Fruit fly (Drosophila melanogaster) whole organism, embryonic: ENCODE measurements around the gene ecd.

ENCODE experiments used
- B-H1 ChIP-seq: fragments of 200-800 bp; sonication (Bioruptor generic); IDR thresholded peaks from 3 replicates; pipeline ENCODE4 v1.3.6; 2022; ENCODE audit warnings: missing biosample characterization, missing genetic modification characterization
- CG10543 ChIP-seq: fragments of 200-800 bp; sonication (Bioruptor generic); optimal IDR thresholded peaks from 3 replicates; lab custom pipeline; 2017; ENCODE audit warnings: missing biosample characterization, mild to moderate bottlenecking, missing genetic modification characterization, moderate library complexity
- CG10565 ChIP-seq: fragments of 200-800 bp; sonication (Bioruptor generic); optimal IDR thresholded peaks from 3 replicates; lab custom pipeline; 2016; ENCODE audit warnings: missing biosample characterization, mild to moderate bottlenecking, missing genetic modification characterization
- CG13894 ChIP-seq: fragments of 200-800 bp; sonication (Bioruptor generic); optimal IDR thresholded peaks from 3 replicates; lab custom pipeline; 2018; ENCODE audit warnings: missing biosample characterization, mild to moderate bottlenecking, missing genetic modification characterization, moderate library complexity
- CG14050 ChIP-seq: fragments of 200-800 bp; sonication (Bioruptor generic); IDR thresholded peaks from 3 replicates; pipeline ENCODE4 v1.3.6; 2022; ENCODE audit warnings: missing biosample characterization, missing genetic modification characterization
- CG14710 ChIP-seq: fragments of 200-800 bp; sonication (Bioruptor generic); optimal IDR thresholded peaks from 3 replicates; lab custom pipeline; 2019; ENCODE audit warnings: missing biosample characterization, mild to moderate bottlenecking, missing genetic modification characterization, moderate library complexity
- CG14860 ChIP-seq: fragments of 200-800 bp; sonication (Bioruptor generic); IDR thresholded peaks from 3 replicates; pipeline ENCODE4 v1.3.6; 2022; ENCODE audit warnings: missing biosample characterization, missing genetic modification characterization; ENCODE audit not compliant: partially characterized antibody
- CG1647 ChIP-seq: fragments of 200-800 bp; sonication (Bioruptor generic); optimal IDR thresholded peaks from 3 replicates; lab custom pipeline; 2016; ENCODE audit warnings: missing biosample characterization, missing genetic modification characterization
- CG17359 ChIP-seq: fragments of 200-800 bp; sonication (Bioruptor generic); optimal IDR thresholded peaks from 3 replicates; lab custom pipeline; 2018; ENCODE audit warnings: missing biosample characterization, mild to moderate bottlenecking, missing genetic modification characterization, moderate library complexity
- CG17612 ChIP-seq: fragments of 200-800 bp; sonication (Bioruptor generic); IDR thresholded peaks from 2 replicates; pipeline ENCODE4 v1.3.6; 2022; ENCODE audit warnings: missing biosample characterization, missing genetic modification characterization
- CG18011 ChIP-seq: fragments of 200-800 bp; sonication (Bioruptor generic); optimal IDR thresholded peaks from 2 replicates; lab custom pipeline; 2017; ENCODE audit warnings: missing biosample characterization, missing genetic modification characterization, mild to moderate bottlenecking, moderate library complexity, missing genotype
- CG6854 ChIP-seq: fragments of 200-800 bp; sonication (Bioruptor generic); optimal IDR thresholded peaks from 3 replicates; lab custom pipeline; 2017; ENCODE audit warnings: missing biosample characterization, mild to moderate bottlenecking, missing genetic modification characterization
- CG7357 ChIP-seq: fragments of 200-800 bp; sonication (Bioruptor generic); IDR thresholded peaks from 3 replicates; pipeline ENCODE4 v1.3.6; 2022; ENCODE audit warnings: missing biosample characterization, missing genetic modification characterization
- CG7372 ChIP-seq: fragments of 200-800 bp; sonication (Bioruptor generic); IDR thresholded peaks from 2 replicates; pipeline ENCODE4 v1.3.6; 2022; ENCODE audit warnings: missing biosample characterization, missing genetic modification characterization
- CG7745 ChIP-seq: fragments of 200-800 bp; sonication (Bioruptor generic); optimal IDR thresholded peaks from 2 replicates; lab custom pipeline; 2018; ENCODE audit warnings: missing biosample characterization, mild to moderate bottlenecking, missing genetic modification characterization, moderate library complexity
- CG8290 ChIP-seq, 3 experiments: fragments of 200-800 bp; sonication (Bioruptor generic); optimal IDR thresholded peaks; 2 replicates each; lab custom pipeline; 2016 to 2019; ENCODE audit warnings: missing biosample characterization in 3 of 3, missing genetic modification characterization in 3 of 3, mild to moderate bottlenecking in 2 of 3, moderate library complexity in 1 of 3
- CG8478 ChIP-seq: fragments of >200 bp; optimal IDR thresholded peaks from 2 replicates; lab custom pipeline; 2018
- CG9727 ChIP-seq: fragments of 200-800 bp; sonication (Bioruptor generic); optimal IDR thresholded peaks from 3 replicates; lab custom pipeline; 2017; ENCODE audit warnings: missing biosample characterization, mild to moderate bottlenecking, missing genetic modification characterization
- D19B ChIP-seq: fragments of 200-800 bp; sonication (Bioruptor generic); optimal IDR thresholded peaks from 2 replicates; lab custom pipeline; 2017; ENCODE audit warnings: missing biosample characterization, mild to moderate bottlenecking, missing genetic modification characterization
- Dbx ChIP-seq: fragments of 200-800 bp; sonication (Bioruptor generic); IDR thresholded peaks from 3 replicates; pipeline ENCODE4 v1.3.6; 2022; ENCODE audit warnings: missing biosample characterization, missing genetic modification characterization
- Drgx ChIP-seq: fragments of 200-800 bp; sonication (Bioruptor generic); IDR thresholded peaks from 2 replicates; pipeline ENCODE4 v1.3.6; 2022; ENCODE audit warnings: missing biosample characterization, missing genetic modification characterization
- ERR ChIP-seq: fragments of 200-800 bp; sonication (Bioruptor generic); optimal IDR thresholded peaks from 2 replicates; lab custom pipeline; 2016; ENCODE audit warnings: missing biosample characterization, missing genetic modification characterization
- Gsc ChIP-seq: fragments of 200-800 bp; sonication (Bioruptor generic); IDR thresholded peaks from 2 replicates; pipeline ENCODE4 v1.3.6; 2022; ENCODE audit warnings: missing biosample characterization, missing genetic modification characterization
- Hmr ChIP-seq: fragments of 200-800 bp; sonication (Bioruptor generic); optimal IDR thresholded peaks from 3 replicates; lab custom pipeline; 2017; ENCODE audit warnings: mild to moderate bottlenecking, missing biosample characterization, missing genetic modification reagents, missing genetic modification characterization
- Hr78 ChIP-seq, 2 experiments: fragments of 200-800 bp in 1 of 2; fragments of >200 bp in 1 of 2; sonication (Bioruptor generic) in 1 of 2; optimal IDR thresholded peaks; 2 replicates each; lab custom pipeline; 2017 to 2019; ENCODE audit warnings: missing biosample characterization in 2 of 2, missing genetic modification characterization in 2 of 2, mild to moderate bottlenecking in 1 of 2, moderate library complexity in 1 of 2
- Lhr ChIP-seq: fragments of 200-800 bp; sonication (Bioruptor generic); optimal IDR thresholded peaks from 3 replicates; lab custom pipeline; 2017; ENCODE audit warnings: mild to moderate bottlenecking, missing biosample characterization, missing genetic modification reagents, missing genetic modification characterization
- MTF-1 ChIP-seq: fragments of 200-800 bp; sonication (Bioruptor generic); optimal IDR thresholded peaks from 2 replicates; lab custom pipeline; 2018; ENCODE audit warnings: missing biosample characterization, mild to moderate bottlenecking, missing genetic modification characterization, borderline replicate concordance
- Meics ChIP-seq: fragments of 200-800 bp; sonication (Bioruptor generic); optimal IDR thresholded peaks from 2 replicates; lab custom pipeline; 2017; ENCODE audit warnings: missing biosample characterization, mild to moderate bottlenecking, missing genetic modification characterization
- Myb ChIP-seq: fragments of 200-800 bp; sonication (Bioruptor generic); optimal IDR thresholded peaks from 2 replicates; lab custom pipeline; 2016; ENCODE audit warnings: missing biosample characterization, missing genetic modification characterization
- NK7.1 ChIP-seq: fragments of 200-800 bp; sonication (Bioruptor generic); optimal IDR thresholded peaks from 3 replicates; lab custom pipeline; 2016; ENCODE audit warnings: missing biosample characterization, missing genetic modification characterization
- Nf-YC ChIP-seq: fragments of 200-800 bp; optimal IDR thresholded peaks from 3 replicates; lab custom pipeline; 2019; ENCODE audit warnings: missing biosample characterization, mild to moderate bottlenecking, missing genetic modification characterization, moderate library complexity
- PHDP ChIP-seq: fragments of 200-800 bp; sonication (Bioruptor generic); optimal IDR thresholded peaks from 3 replicates; lab custom pipeline; 2018; ENCODE audit warnings: missing biosample characterization, mild to moderate bottlenecking, missing genetic modification characterization, moderate library complexity
- Poxn ChIP-seq: fragments of 200-800 bp; sonication (Bioruptor generic); IDR thresholded peaks from 2 replicates; pipeline ENCODE4 v1.3.6; 2022; ENCODE audit warnings: missing biosample characterization, missing genetic modification characterization
- Spps ChIP-seq: fragments of 200-800 bp; sonication (Bioruptor generic); optimal IDR thresholded peaks from 2 replicates; lab custom pipeline; 2018; ENCODE audit warnings: missing biosample characterization, mild to moderate bottlenecking, missing genetic modification characterization
- YL-1 ChIP-seq: fragments of 200-800 bp; sonication (Bioruptor generic); optimal IDR thresholded peaks from 3 replicates; lab custom pipeline; 2017; ENCODE audit warnings: missing biosample characterization, mild to moderate bottlenecking, missing genetic modification characterization
- croc ChIP-seq: fragments of 200-800 bp; sonication (Bioruptor generic); conservative IDR thresholded peaks from 3 replicates; pipeline ENCODE4 v1.3.6; 2022; ENCODE audit warnings: missing biosample characterization, missing genetic modification characterization
- dmrt99B ChIP-seq: fragments of 200-800 bp; sonication (Bioruptor generic); optimal IDR thresholded peaks from 2 replicates; lab custom pipeline; 2018; ENCODE audit warnings: missing biosample characterization, mild to moderate bottlenecking, missing genetic modification characterization, moderate library complexity
- en ChIP-seq: fragments of 200-800 bp; sonication (Bioruptor generic); optimal IDR thresholded peaks from 2 replicates; lab custom pipeline; 2016; ENCODE audit warnings: missing biosample characterization, missing genetic modification characterization
- fd64A ChIP-seq: fragments of 200-800 bp; sonication (Bioruptor generic); optimal IDR thresholded peaks from 3 replicates; lab custom pipeline; 2018; ENCODE audit warnings: missing biosample characterization, mild to moderate bottlenecking, missing genetic modification characterization
- hbn ChIP-seq: fragments of 200-800 bp; sonication (Bioruptor generic); IDR thresholded peaks from 2 replicates; pipeline ENCODE4 v1.3.6; 2022; ENCODE audit warnings: missing biosample characterization, missing genetic modification characterization; ENCODE audit not compliant: partially characterized antibody
- ken ChIP-seq: fragments of 200-800 bp; sonication (Bioruptor generic); IDR thresholded peaks from 3 replicates; pipeline ENCODE4 v1.3.6; 2022; ENCODE audit warnings: missing biosample characterization, missing genetic modification characterization
- nmo ChIP-seq: fragments of 200-800 bp; sonication (Bioruptor generic); optimal IDR thresholded peaks from 2 replicates; lab custom pipeline; 2018; ENCODE audit warnings: missing biosample characterization, mild to moderate bottlenecking, missing genetic modification characterization, moderate library complexity
- pros ChIP-seq: fragments of 200-800 bp; sonication (Bioruptor generic); optimal IDR thresholded peaks from 3 replicates; lab custom pipeline; 2019; ENCODE audit warnings: missing biosample characterization, mild to moderate bottlenecking, missing genetic modification characterization, moderate library complexity
- sens ChIP-seq: fragments of 200-800 bp; sonication (Bioruptor generic); peaks from one replicate; lab custom pipeline; 2016; ENCODE audit warnings: missing biosample characterization, missing genetic modification characterization
- sob ChIP-seq: fragments of 200-800 bp; sonication (Bioruptor generic); IDR thresholded peaks from 2 replicates; pipeline ENCODE4 v1.3.6; 2022; ENCODE audit warnings: missing biosample characterization, missing genetic modification characterization
- sr ChIP-seq: fragments of 200-800 bp; sonication (Bioruptor generic); IDR thresholded peaks from 3 replicates; pipeline ENCODE4 v1.3.6; 2022; ENCODE audit warnings: missing biosample characterization, missing genetic modification characterization
- tgo ChIP-seq: fragments of 200-800 bp; sonication (Bioruptor generic); IDR thresholded peaks from 3 replicates; pipeline ENCODE4 v1.3.6; 2022; ENCODE audit warnings: missing biosample characterization, missing genetic modification characterization
- twi ChIP-seq: fragments of 200-800 bp; optimal IDR thresholded peaks from 2 replicates; lab custom pipeline; 2019; ENCODE audit warnings: missing biosample characterization, mild to moderate bottlenecking, missing genetic modification characterization, moderate library complexity
- usp ChIP-seq: fragments of >200 bp; optimal IDR thresholded peaks from 2 replicates; lab custom pipeline; 2017; ENCODE audit warnings: missing biosample characterization, missing genetic modification characterization
- wor ChIP-seq: fragments of 200-800 bp; sonication (Bioruptor generic); IDR thresholded peaks from 2 replicates; pipeline ENCODE4 v1.3.6; 2022; ENCODE audit warnings: missing biosample characterization, missing genetic modification characterization

The ecd gene

DNA sequence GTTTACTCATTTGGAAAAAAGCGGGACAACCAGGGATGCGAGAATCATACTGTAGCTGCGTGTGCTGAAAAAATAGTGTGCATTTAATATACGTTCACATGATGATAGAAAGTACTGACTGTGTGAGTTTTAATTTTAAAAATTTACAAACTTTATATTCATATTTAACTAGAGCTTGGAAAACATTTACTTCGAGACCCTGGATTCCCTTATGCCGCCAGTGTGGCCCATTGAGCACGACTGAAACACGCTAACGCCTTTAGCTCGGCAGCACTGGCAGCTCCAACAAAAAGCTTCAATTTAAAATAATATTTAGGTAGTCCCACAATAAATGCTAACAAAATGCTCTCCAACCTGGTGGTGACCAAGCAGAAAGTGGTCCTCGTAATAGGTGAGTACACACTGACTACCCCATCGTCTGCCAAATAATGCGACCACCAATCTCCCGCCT is 8.2 kb downstream of the ecd start, which contains the start of the genes CG1275 and Elp5 (continued):
- TF ChIP-seq Hr78 (GFP tag; optimal IDR thresholded peaks at IDR 0.05; lab: Kevin White, UChicago): peak in 1 of 2 experiments; percentile 89
- TF ChIP-seq CG17612: peak; percentile 99
- no peak for TF ChIP-seq CG8478
- peak; percentile 94 for TF ChIP-seq ERR (GFP tag; lab: Kevin White, UChicago)
- TF ChIP-seq CG8290 (GFP tag; optimal IDR thresholded peaks at IDR 0.05; lab: Kevin White, UChicago): peak; percentile 87
- peak; percentile 82 to 98 for TF ChIP-seq CG8290 (tag; optimal IDR thresholded peaks at IDR 0.05; lab: Kevin White, UChicago)
- TF ChIP-seq nmo: peak; percentile 98
- TF ChIP-seq Poxn (GFP tag; lab: Robert Waterston, UW): peak; percentile 98
- peak; percentile 100 for TF ChIP-seq ken
- peak; percentile 98 for TF ChIP-seq PHDP
- TF ChIP-seq Nf-YC: peak; percentile 91
- no peak for TF ChIP-seq usp (GFP tag; lab: Kevin White, UChicago)
- peak; percentile 95 for TF ChIP-seq YL-1
- TF ChIP-seq Gsc (GFP tag; lab: Robert Waterston, UW): peak; percentile 97
- peak; percentile 97 for TF ChIP-seq CG9727
- TF ChIP-seq CG14860: no peak
- peak; percentile 100 for TF ChIP-seq tgo
- TF ChIP-seq CG10565 (GFP tag; lab: Kevin White, UChicago): peak; percentile 57
- TF ChIP-seq CG17359 (tag; lab: Kevin White, UChicago): peak; percentile 99
- TF ChIP-seq MTF-1 (GFP tag; lab: Kevin White, UChicago): peak; percentile 89
- peak; percentile 93 for TF ChIP-seq en (GFP tag; lab: Kevin White, UChicago)
- peak; percentile 97 for TF ChIP-seq CG13894 (tag; lab: Kevin White, UChicago)
- peak; percentile 100 for TF ChIP-seq Drgx (GFP tag; lab: Robert Waterston, UW)
- TF ChIP-seq Lhr (GFP tag; lab: Kevin White, UChicago): peak; percentile 94
- TF ChIP-seq croc (GFP tag; lab: Robert Waterston, UW): peak; percentile 99
- peak; percentile 99 for TF ChIP-seq sob (GFP tag; lab: Robert Waterston, UW)
- TF ChIP-seq Myb (GFP tag; lab: Kevin White, UChicago): peak; percentile 85
- TF ChIP-seq CG1647 (GFP tag; lab: Kevin White, UChicago): peak; percentile 97
- TF ChIP-seq CG7357: peak; percentile 97
- peak; percentile 99 for TF ChIP-seq B-H1
- peak; percentile 88 for TF ChIP-seq CG6854 (GFP tag; lab: Kevin White, UChicago)
- peak; percentile 95 for TF ChIP-seq twi (tag; lab: Kevin White, UChicago)
- TF ChIP-seq sens (GFP tag; lab: Kevin White, UChicago): peak; percentile 98
- TF ChIP-seq CG18011: peak; percentile 91
- peak; percentile 40 for TF ChIP-seq pros (GFP tag; lab: Kevin White, UChicago)
- peak; percentile 93 for TF ChIP-seq NK7.1
- TF ChIP-seq D19B (GFP tag; lab: Kevin White, UChicago): peak; percentile 95
- TF ChIP-seq Spps (tag; lab: Kevin White, UChicago): peak; percentile 92
- TF ChIP-seq fd64A: peak; percentile 89
- TF ChIP-seq CG7372 (GFP tag; lab: Robert Waterston, UW): peak; percentile 100
- TF ChIP-seq Hmr (GFP tag; lab: Kevin White, UChicago): peak; percentile 98
- peak; percentile 99 for TF ChIP-seq Dbx (GFP tag; lab: Robert Waterston, UW)
- peak; percentile 99 for TF ChIP-seq CG14050 (GFP tag; lab: Robert Waterston, UW)
- peak; percentile 95 for TF ChIP-seq CG14710 (tag; lab: Kevin White, UChicago)
- peak; percentile 99 for TF ChIP-seq dmrt99B (tag; lab: Kevin White, UChicago)
- TF ChIP-seq wor: peak; percentile 98
- TF ChIP-seq CG10543 (GFP tag; lab: Kevin White, UChicago): peak; percentile 96
- TF ChIP-seq sr (GFP tag; lab: Robert Waterston, UW): peak; percentile 98
- peak; percentile 78 for TF ChIP-seq CG7745 (tag; lab: Kevin White, UChicago)
- peak; percentile 98 for TF ChIP-seq Meics (GFP tag; lab: Kevin White, UChicago)
- 0 out of 2 replicates have a peak, but pooled peaks have one; percentile 18 for TF ChIP-seq hbn (GFP tag; lab: Robert Waterston, UW)
